Fruit fly (Drosophila melanogaster): ENCODE data around the gene Cog1.

DNA sequence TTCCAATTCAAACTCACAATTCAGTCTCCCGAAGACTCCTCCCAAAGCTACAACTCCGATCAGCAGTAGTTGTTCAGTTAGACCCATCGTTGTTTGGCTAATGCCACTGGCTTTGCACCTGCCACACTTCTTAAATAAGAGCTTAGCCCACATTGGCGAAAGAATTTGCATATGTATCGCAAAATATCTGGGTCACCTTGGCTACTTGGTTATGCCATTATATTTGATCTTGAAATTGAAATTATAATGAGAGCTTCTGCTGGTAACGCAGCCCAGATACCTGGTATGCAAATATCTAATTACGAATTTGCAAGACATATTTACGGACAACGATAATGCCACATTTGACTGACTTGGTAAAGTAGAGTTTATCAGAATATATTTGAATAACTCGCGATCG lies 5.4 kb upstream of the Cog1 start, which contains the start of gene CG17404:
- TF ChIP-seq CG8478 (optimal IDR thresholded peaks at IDR 0.05) (no peak), EcR (GFP tag; optimal IDR thresholded peaks at IDR 0.05) (no peak), Dll (optimal IDR thresholded peaks at IDR 0.05) (no peak)
